Fruit fly (Drosophila melanogaster): ENCODE data around the gene CG17782.

Gene CG17782

DNA sequence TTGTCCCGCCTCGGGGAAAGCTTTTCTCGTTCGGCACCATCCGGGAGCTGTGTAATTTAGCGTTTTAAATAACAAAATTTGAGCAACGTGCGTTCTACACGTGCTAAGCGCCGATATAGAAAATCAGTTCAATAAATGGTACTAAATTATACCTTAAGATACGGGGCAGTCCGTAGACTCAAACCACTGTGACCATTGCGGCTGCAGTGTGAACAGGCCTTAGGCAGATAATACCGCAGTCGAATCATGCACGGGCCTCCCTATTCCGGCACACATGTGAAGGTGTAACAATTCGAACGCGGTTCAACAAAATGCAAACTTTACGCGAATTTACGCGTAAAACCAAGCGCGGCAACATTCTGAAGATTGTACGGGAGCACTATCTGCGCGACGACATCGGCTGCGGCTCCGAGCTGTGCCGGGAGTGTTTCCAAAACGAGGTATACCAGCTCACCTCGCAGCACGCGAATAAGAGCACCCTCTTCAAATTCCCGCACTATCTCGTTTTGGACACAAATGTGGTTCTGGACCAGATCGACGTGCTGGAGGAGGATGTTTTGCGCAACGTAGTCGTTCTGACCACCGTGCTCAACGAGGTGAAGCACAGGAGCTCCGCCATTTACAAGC is 39.3 kb downstream of the CG17782 start, which contains the start of the genes Rrp5 and Dis3 (continued):
- TF ChIP-seq Sry-δ (GFP tag; optimal IDR thresholded peaks at IDR 0.05) (peak; percentile 65), mld (GFP tag; IDR thresholded peaks at IDR 0.05; ENCODE audit: partially characterized antibody) (no peak), fd64A (GFP tag; optimal IDR thresholded peaks at IDR 0.05) (no peak), CG1603 (tag; optimal IDR thresholded peaks at IDR 0.05) (peak; percentile 94), CG12659 (GFP tag; optimal IDR thresholded peaks at IDR 0.05) (no peak), CG34422 (GFP tag; IDR thresholded peaks at IDR 0.05) (peak; percentile 89), CG9215 (GFP tag; IDR thresholded peaks at IDR 0.05) (peak; percentile 33), CG6689 (GFP tag; IDR thresholded peaks at IDR 0.05) (no peak), YL-1 (GFP tag; optimal IDR thresholded peaks at IDR 0.05) (peak; percentile 97), pum (GFP tag; optimal IDR thresholded peaks at IDR 0.05) (no peak), CG13624 (GFP tag; optimal IDR thresholded peaks at IDR 0.05) (peak; percentile 53), chn (GFP tag; optimal IDR thresholded peaks at IDR 0.05) (peak; percentile 13), Pdp1 (GFP tag; optimal IDR thresholded peaks at IDR 0.05) (peak in 1 of 2 experiments; percentile 22), H15 (GFP tag; IDR thresholded peaks at IDR 0.05) (0 out of 3 replicates have a peak, but pooled peaks have one; percentile 35), CG13287 (GFP tag; IDR thresholded peaks at IDR 0.05; ENCODE audit: partially characterized antibody) (peak; percentile 64; the same call in 1 of the 2 replicates), CG30403 (GFP tag; optimal IDR thresholded peaks at IDR 0.05) (peak; percentile 24), CG12299 (tag; optimal IDR thresholded peaks at IDR 0.05) (no peak), Hr51 (GFP tag; optimal IDR thresholded peaks at IDR 0.05) (peak in 1 of 2 experiments; percentile 22), CG12155 (GFP tag; optimal IDR thresholded peaks at IDR 0.05) (peak; percentile 22), CG8765 (GFP tag; IDR thresholded peaks at IDR 0.05) (peak; percentile 46; the same call in 1 of the 2 replicates), dm (GFP tag; optimal IDR thresholded peaks at IDR 0.05) (peak; percentile 100), row (GFP tag; IDR thresholded peaks at IDR 0.05) (peak; percentile 78), cad (GFP tag; optimal IDR thresholded peaks at IDR 0.05) (no peak), prd (optimal IDR thresholded peaks at IDR 0.05) (no peak), prd (GFP tag; IDR thresholded peaks at IDR 0.05) (peak; percentile 49; the same call in 1 of the 3 replicates), CG8359 (GFP tag; optimal IDR thresholded peaks at IDR 0.05; ENCODE audit: borderline replicate concordance) (no peak), crp (GFP tag; optimal IDR thresholded peaks at IDR 0.05) (peak in 1 of 2 experiments; percentile 66), CG9797 (GFP tag; optimal IDR thresholded peaks at IDR 0.05) (peak; percentile 83), tio (GFP tag; optimal IDR thresholded peaks at IDR 0.05) (no peak), fu2 (GFP tag; optimal IDR thresholded peaks at IDR 0.05) (peak; percentile 38), CG10959 (GFP tag; IDR thresholded peaks at IDR 0.05) (peak; percentile 18; the same call in 1 of the 2 replicates), Optix (GFP tag; IDR thresholded peaks at IDR 0.05) (no peak), CG3995 (GFP tag; optimal IDR thresholded peaks at IDR 0.05) (peak; percentile 75), jigr1 (GFP tag; IDR thresholded peaks at IDR 0.05) (no peak), HLH54F (GFP tag; optimal IDR thresholded peaks at IDR 0.05) (peak; percentile 50), her (GFP tag; optimal IDR thresholded peaks at IDR 0.05) (peak; percentile 96), CG5953 (GFP tag; IDR thresholded peaks at IDR 0.05) (peak; percentile 17; the same call in 1 of the 2 replicates), CG12769 (tag; optimal IDR thresholded peaks at IDR 0.05) (no peak), ttk (GFP tag; IDR thresholded peaks at IDR 0.05) (peak; percentile 38; the same call in 1 of the 2 replicates), CG10979 (tag; optimal IDR thresholded peaks at IDR 0.05) (peak; percentile 55), CG1024 (GFP tag; IDR thresholded peaks at IDR 0.05) (peak; percentile 91), CG1792 (GFP tag; optimal IDR thresholded peaks at IDR 0.05) (peak; percentile 96), Dad (GFP tag; optimal IDR thresholded peaks at IDR 0.05) (peak; percentile 19), gsb (GFP tag; IDR thresholded peaks at IDR 0.05) (no peak), Adf1 (GFP tag; IDR thresholded peaks at IDR 0.05) (peak; percentile 50), p53 (GFP tag; optimal IDR thresholded peaks at IDR 0.05) (peak; percentile 65), CG18262 (tag; optimal IDR thresholded peaks at IDR 0.05) (no peak), tx (GFP tag; optimal IDR thresholded peaks at IDR 0.05) (peak; percentile 17), CG15696 (tag; optimal IDR thresholded peaks at IDR 0.05) (peak; percentile 29), Hsf (GFP tag; optimal IDR thresholded peaks at IDR 0.05) (peak; percentile 40)

Measured in whole organism, embryonic.